Fruit fly (Drosophila melanogaster): Measurements from ENCODE around the gene vls.

DNA sequence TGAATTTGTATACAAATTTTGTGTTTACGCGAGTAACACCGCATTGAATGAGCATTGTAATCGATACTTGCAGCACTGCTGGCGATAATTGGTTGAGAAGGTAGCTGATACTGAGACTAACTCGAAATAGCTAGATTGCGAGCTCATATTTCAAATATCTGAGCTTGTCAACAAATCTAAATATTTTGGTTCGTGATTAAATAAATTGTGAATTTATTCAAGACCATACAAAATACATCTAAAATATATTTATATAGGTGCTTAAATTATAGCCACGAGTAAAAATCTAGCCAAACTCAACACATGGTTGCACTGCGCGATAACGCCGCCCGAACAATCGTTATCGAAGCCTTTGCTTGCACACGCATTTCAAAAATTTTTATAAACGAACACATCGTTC lies 28.3 kb upstream of the vls start, which contains the start of the genes Taf13 and nesd:
- TF ChIP-seq CG8478 (optimal IDR thresholded peaks at IDR 0.05) (no peak), CTCF (optimal IDR thresholded peaks at IDR 0.05) (no peak)

All from S2 (cell line).